7 worm cellular contexts compared by ENCODE assay signal in genomic region chrIV:9899227-9899626, ce11.
A peak's percentile ranks its signal among the peaks of the same experiment; 100 is the strongest.
TF ChIP-seq lines count a peak whose summit lies in the region.

No protein-coding gene starts in this region.

TF ChIP-seq in whole organism, L1 larva, 84 proteins besides CTCF, POLR2A, EP300 and RAD21 (continues in another document):
- TF ChIP-seq ceh-82 (tag; optimal IDR thresholded peaks at IDR 0.05; lab: Kevin White, UChicago) (peak in 1 of 3 experiments; percentile 7), ces-1 (GFP tag; optimal IDR thresholded peaks at IDR 0.05; lab: Kevin White, UChicago) (no peak), Y116A8C.19 (tag; optimal IDR thresholded peaks at IDR 0.05; lab: Kevin White, UChicago; ENCODE audit: borderline replicate concordance) (no peak), ceh-8 (GFP tag; optimal IDR thresholded peaks at IDR 0.05; lab: Kevin White, UChicago) (no peak), swsn-7 (tag; optimal IDR thresholded peaks at IDR 0.05; lab: Kevin White, UChicago) (no peak), lir-3 (tag; optimal IDR thresholded peaks at IDR 0.05; lab: Kevin White, UChicago; ENCODE audit: poor library complexity) (no peak), unc-130 (tag; optimal IDR thresholded peaks at IDR 0.05; lab: Kevin White, UChicago) (no peak), zag-1 (tag; optimal IDR thresholded peaks at IDR 0.05; lab: Kevin White, UChicago) (no peak), nhr-20 (tag; optimal IDR thresholded peaks at IDR 0.05; lab: Kevin White, UChicago) (no peak), egl-13 (tag; optimal IDR thresholded peaks at IDR 0.05; lab: Kevin White, UChicago) (no peak), alr-1 (tag; optimal IDR thresholded peaks at IDR 0.05; lab: Kevin White, UChicago; ENCODE audit: borderline replicate concordance) (no peak), rnt-1 (tag; optimal IDR thresholded peaks at IDR 0.05; lab: Kevin White, UChicago) (no peak), dpl-1 (GFP tag; optimal IDR thresholded peaks at IDR 0.05; lab: Kevin White, UChicago) (peak; percentile 13 to 42 (median 31))

TF ChIP-seq in whole organism, L2 larva, 48 proteins besides CTCF, POLR2A, EP300 and RAD21:
- TF ChIP-seq nhr-11 (tag; optimal IDR thresholded peaks at IDR 0.05; lab: Kevin White, UChicago) (no peak), egl-27 (tag; optimal IDR thresholded peaks at IDR 0.05; lab: Kevin White, UChicago) (no peak), nhr-129 (tag; optimal IDR thresholded peaks at IDR 0.05; lab: Kevin White, UChicago) (peak; percentile 34), nhr-21 (tag; optimal IDR thresholded peaks at IDR 0.05; lab: Kevin White, UChicago) (no peak), crh-2 (tag; optimal IDR thresholded peaks at IDR 0.05; lab: Kevin White, UChicago) (peak; percentile 5), C34F6.9 (tag; optimal IDR thresholded peaks at IDR 0.05; lab: Kevin White, UChicago) (peak; percentile 21), lsy-2 (tag; optimal IDR thresholded peaks at IDR 0.05; lab: Kevin White, UChicago) (no peak)

TF ChIP-seq in whole organism, L3 larva, 47 proteins besides CTCF, POLR2A, EP300 and RAD21:
- TF ChIP-seq eor-1 (tag; optimal IDR thresholded peaks at IDR 0.05; lab: Kevin White, UChicago) (no peak), hmg-11 (tag; optimal IDR thresholded peaks at IDR 0.05; lab: Kevin White, UChicago) (peak; percentile 7), pha-4 (tag; optimal IDR thresholded peaks at IDR 0.05; lab: Kevin White, UChicago) (peak; percentile 34), lin-15B (tag; optimal IDR thresholded peaks at IDR 0.05; lab: Kevin White, UChicago) (peak; percentile 31), aly-2 (tag; optimal IDR thresholded peaks at IDR 0.05; lab: Kevin White, UChicago) (no peak), zag-1 (tag; optimal IDR thresholded peaks at IDR 0.05; lab: Kevin White, UChicago) (no peak)

TF ChIP-seq in whole organism, L4 larva, 104 proteins besides CTCF, POLR2A, EP300 and RAD21 (continues in another document):
- TF ChIP-seq D1046.2 (GFP tag; IDR thresholded peaks at IDR 0.05; lab: Robert Waterston, UW) (no peak), lin-38 (GFP tag; IDR thresholded peaks at IDR 0.05; lab: Robert Waterston, UW) (no peak), nhr-102 (tag; optimal IDR thresholded peaks at IDR 0.05; lab: Kevin White, UChicago) (no peak), hlh-11 (tag; optimal IDR thresholded peaks at IDR 0.05; lab: Kevin White, UChicago) (no peak), ceh-82 (tag; optimal IDR thresholded peaks at IDR 0.05; lab: Kevin White, UChicago) (no peak), Y75B8A.6 (GFP tag; IDR thresholded peaks at IDR 0.05; lab: Robert Waterston, UW) (no peak), zfp-2 (tag; optimal IDR thresholded peaks at IDR 0.05; lab: Kevin White, UChicago) (no peak), attf-4 (tag; optimal IDR thresholded peaks at IDR 0.05; lab: Kevin White, UChicago) (no peak), mdl-1 (tag; optimal IDR thresholded peaks at IDR 0.05; lab: Kevin White, UChicago) (no peak), zfp-3 (GFP tag; conservative IDR thresholded peaks at IDR 0.05; lab: Robert Waterston, UW) (no peak), lsy-2 (tag; optimal IDR thresholded peaks at IDR 0.05; lab: Kevin White, UChicago) (no peak), ces-1 (GFP tag; optimal IDR thresholded peaks at IDR 0.05; lab: Kevin White, UChicago) (peak; percentile 61), daf-8 (GFP tag; IDR thresholded peaks at IDR 0.05; lab: Robert Waterston, UW) (no peak), mes-2 (tag; optimal IDR thresholded peaks at IDR 0.05; lab: Kevin White, UChicago; ENCODE audit: poor library complexity, severe bottlenecking) (peak; percentile 65), unc-130 (GFP tag; optimal IDR thresholded peaks at IDR 0.05; lab: Kevin White, UChicago) (no peak), lin-15B (tag; optimal IDR thresholded peaks at IDR 0.05; lab: Kevin White, UChicago) (no peak), aha-1 (tag; lab: Kevin White, UChicago) (no peak), hmg-1.1 (GFP tag; IDR thresholded peaks at IDR 0.05; lab: Robert Waterston, UW) (no peak)

TF ChIP-seq in whole organism, late embryonic, 69 proteins besides CTCF, POLR2A, EP300 and RAD21:
- TF ChIP-seq lin-11 (tag; optimal IDR thresholded peaks at IDR 0.05; lab: Kevin White, UChicago) = no peak
- peak; percentile 95 for TF ChIP-seq unc-42 (tag; optimal IDR thresholded peaks at IDR 0.05; lab: Kevin White, UChicago)

TF ChIP-seq in whole organism, mixed stage, embryonic, 35 proteins besides CTCF, POLR2A, EP300 and RAD21:
- TF ChIP-seq ceh-83 (GFP tag; optimal IDR thresholded peaks at IDR 0.05; lab: Kevin White, UChicago) (no peak), unc-120 (tag; optimal IDR thresholded peaks at IDR 0.05; lab: Kevin White, UChicago; ENCODE audit: poor library complexity, severe bottlenecking) (peak; percentile 3), ces-1 (GFP tag; optimal IDR thresholded peaks at IDR 0.05; lab: Kevin White, UChicago) (peak; percentile 93)

TF ChIP-seq in whole organism, young adult, 124 proteins besides CTCF, POLR2A, EP300 and RAD21:
- TF ChIP-seq hmg-1.2 (GFP tag; IDR thresholded peaks at IDR 0.05; lab: Robert Waterston, UW) = peak; percentile 94
- no peak for TF ChIP-seq F52B5.7 (tag; optimal IDR thresholded peaks at IDR 0.05; lab: Kevin White, UChicago)
- no peak for TF ChIP-seq egl-44 (GFP tag; IDR thresholded peaks at IDR 0.05; lab: Robert Waterston, UW)
- no peak for TF ChIP-seq F39B2.1 (GFP tag; IDR thresholded peaks at IDR 0.05; lab: Robert Waterston, UW)
- TF ChIP-seq let-607 (tag; optimal IDR thresholded peaks at IDR 0.05; lab: Kevin White, UChicago) = peak; percentile 78 to 85
- TF ChIP-seq lir-1 (GFP tag; conservative IDR thresholded peaks at IDR 0.05; lab: Robert Waterston, UW) = no peak
- TF ChIP-seq dpff-1 (tag; optimal IDR thresholded peaks at IDR 0.05; lab: Kevin White, UChicago) = no peak
- TF ChIP-seq D2030.7 (GFP tag; IDR thresholded peaks at IDR 0.05; lab: Robert Waterston, UW) = no peak
- TF ChIP-seq mcd-1 (GFP tag; IDR thresholded peaks at IDR 0.05; lab: Robert Waterston, UW) = peak; percentile 52
- no peak for TF ChIP-seq efl-1 (GFP tag; optimal IDR thresholded peaks at IDR 0.05; lab: Kevin White, UChicago)
- TF ChIP-seq ceh-100 (GFP tag; IDR thresholded peaks at IDR 0.05; lab: Robert Waterston, UW) = no peak
- TF ChIP-seq F10E7.11 (tag; optimal IDR thresholded peaks at IDR 0.05; lab: Kevin White, UChicago) = no peak
- TF ChIP-seq nhr-120 (GFP tag; IDR thresholded peaks at IDR 0.05; lab: Robert Waterston, UW) = no peak
- no peak for TF ChIP-seq lsl-1 (GFP tag; optimal IDR thresholded peaks at IDR 0.05; lab: Kevin White, UChicago)
- no peak for TF ChIP-seq attf-5 (GFP tag; optimal IDR thresholded peaks at IDR 0.05; lab: Kevin White, UChicago)
- TF ChIP-seq cebp-2 (GFP tag; IDR thresholded peaks at IDR 0.05; lab: Robert Waterston, UW) = no peak
- TF ChIP-seq egrh-3 (GFP tag; IDR thresholded peaks at IDR 0.05; lab: Robert Waterston, UW) = no peak
- no peak for TF ChIP-seq F37B4.10 (GFP tag; IDR thresholded peaks at IDR 0.05; lab: Robert Waterston, UW)
- TF ChIP-seq zfh-2 (GFP tag; conservative IDR thresholded peaks at IDR 0.05; lab: Robert Waterston, UW) = no peak
